Fruit fly (Drosophila melanogaster): Measurements from ENCODE around the gene TyrR.

Gene TyrR

dm6 chr3R:17708778-17709476, 54.1 kb downstream of the TyrR start (continued):
- TF ChIP-seq CG4820 (GFP tag; optimal IDR thresholded peaks at IDR 0.05) (no peak), CG10979 (tag; optimal IDR thresholded peaks at IDR 0.05) (peak; percentile 6), CG1233 (GFP tag; optimal IDR thresholded peaks at IDR 0.05) (no peak), kah (GFP tag; optimal IDR thresholded peaks at IDR 0.05) (no peak), knrl (GFP tag; IDR thresholded peaks at IDR 0.05; ENCODE audit: partially characterized antibody) (no peak), E2f1 (GFP tag; IDR thresholded peaks at IDR 0.05) (no peak), trem (tag; optimal IDR thresholded peaks at IDR 0.05) (no peak), CG6683 (GFP tag; optimal IDR thresholded peaks at IDR 0.05) (no peak), CG17186 (GFP tag; optimal IDR thresholded peaks at IDR 0.05) (no peak), pros (GFP tag; optimal IDR thresholded peaks at IDR 0.05) (peak; percentile 56), crc (GFP tag; optimal IDR thresholded peaks at IDR 0.05) (no peak), mld (GFP tag; IDR thresholded peaks at IDR 0.05; ENCODE audit: partially characterized antibody) (no peak), CG17328 (GFP tag; IDR thresholded peaks at IDR 0.05) (0 out of 2 replicates have a peak, but pooled peaks have one; percentile 13), hth (optimal IDR thresholded peaks at IDR 0.05) (no peak), CG2120 (GFP tag; optimal IDR thresholded peaks at IDR 0.05) (no peak), ci (GFP tag; IDR thresholded peaks at IDR 0.05) (peak; percentile 60; the same call in 2 of the 3 replicates), chm (GFP tag; IDR thresholded peaks at IDR 0.05) (0 out of 2 replicates have a peak, but pooled peaks have one; percentile 20), CG3847 (GFP tag; IDR thresholded peaks at IDR 0.05) (no peak), CG15073 (GFP tag; optimal IDR thresholded peaks at IDR 0.05) (peak; percentile 24), CG13624 (GFP tag; optimal IDR thresholded peaks at IDR 0.05) (no peak), CG4282 (GFP tag; optimal IDR thresholded peaks at IDR 0.05) (no peak), CG1832 (GFP tag; optimal IDR thresholded peaks at IDR 0.05) (no peak), tin (GFP tag; optimal IDR thresholded peaks at IDR 0.05) (peak; percentile 18), cato (GFP tag; optimal IDR thresholded peaks at IDR 0.05; ENCODE audit: borderline replicate concordance) (no peak), CG9215 (GFP tag; IDR thresholded peaks at IDR 0.05) (no peak), CG15479 (GFP tag; optimal IDR thresholded peaks at IDR 0.05) (no peak), CG31365 (tag; optimal IDR thresholded peaks at IDR 0.05) (no peak), CG13894 (tag; optimal IDR thresholded peaks at IDR 0.05) (no peak), Atf-2 (GFP tag; optimal IDR thresholded peaks at IDR 0.05) (no peak), slbo (GFP tag; IDR thresholded peaks at IDR 0.05) (0 out of 2 replicates have a peak, but pooled peaks have one; percentile 20), Vsx1 (GFP tag; optimal IDR thresholded peaks at IDR 0.05) (no peak), Ptx1 (GFP tag; IDR thresholded peaks at IDR 0.05) (peak; percentile 10; the same call in 1 of the 2 replicates), sima (GFP tag; optimal IDR thresholded peaks at IDR 0.05) (no peak), trh (GFP tag; optimal IDR thresholded peaks at IDR 0.05) (no peak), CG2202 (tag; optimal IDR thresholded peaks at IDR 0.05) (no peak), ATbp (GFP tag; optimal IDR thresholded peaks at IDR 0.05) (no peak), CG6813 (GFP tag; optimal IDR thresholded peaks at IDR 0.05) (no peak), Dp (GFP tag; optimal IDR thresholded peaks at IDR 0.05) (no peak), lab (GFP tag; optimal IDR thresholded peaks at IDR 0.05) (no peak), Fer2 (tag; optimal IDR thresholded peaks at IDR 0.05) (no peak), CG12071 (GFP tag; optimal IDR thresholded peaks at IDR 0.05) (no peak), unc-4 (GFP tag; IDR thresholded peaks at IDR 0.05; ENCODE audit: partially characterized antibody) (no peak), CG32767 (GFP tag; IDR thresholded peaks at IDR 0.05) (0 out of 2 replicates have a peak, but pooled peaks have one; percentile 40), disco-r (GFP tag; optimal IDR thresholded peaks at IDR 0.05) (no peak), BEAF-32 (GFP tag; optimal IDR thresholded peaks at IDR 0.05) (no peak), vvl (GFP tag; IDR thresholded peaks at IDR 0.05) (peak; percentile 28; the same call in 1 of the 2 replicates), exex (tag; optimal IDR thresholded peaks at IDR 0.05) (no peak), HLH4C (GFP tag; IDR thresholded peaks at IDR 0.05; ENCODE audit: partially characterized antibody) (no peak), CG8359 (GFP tag; optimal IDR thresholded peaks at IDR 0.05; ENCODE audit: borderline replicate concordance) (no peak)

Measured in whole organism, embryonic.